Fruit fly (Drosophila melanogaster) whole organism, prepupa: ENCODE data around the gene CG14230.

Experiments
- CG8119 ChIP-seq: fragments of 200-800 bp; sonication (Bioruptor generic); IDR thresholded peaks from 3 replicates; pipeline ENCODE4 v1.3.6; 2022; ENCODE audit warnings: missing biosample characterization, missing genetic modification characterization
- Sox15 ChIP-seq: fragments of 200-800 bp; sonication (Bioruptor generic); optimal IDR thresholded peaks from 3 replicates; lab custom pipeline; 2016; ENCODE audit warnings: missing biosample characterization, missing genetic modification characterization
- esn ChIP-seq: fragments of 200-800 bp; sonication (Bioruptor generic); optimal IDR thresholded peaks from 2 replicates; lab custom pipeline; 2016; ENCODE audit warnings: missing biosample characterization, mild to moderate bottlenecking, missing genetic modification characterization, moderate library complexity
- fd85E ChIP-seq: fragments of 200-800 bp; sonication (Bioruptor generic); optimal IDR thresholded peaks from 3 replicates; lab custom pipeline; 2016; ENCODE audit warnings: missing biosample characterization, missing genetic modification characterization

dm6 chrX:19737872-19738271, 33.9 kb downstream of the CG14230 start:
- TF ChIP-seq esn: no peak
- TF ChIP-seq fd85E (GFP tag; lab: Kevin White, UChicago): no peak
- no peak for TF ChIP-seq CG8119 (GFP tag; lab: Robert Waterston, UW)
- no peak for TF ChIP-seq Sox15 (GFP tag; lab: Kevin White, UChicago)
